Worm (Caenorhabditis elegans) whole organism, L4/young adult: ENCODE data around the gene Y54B9A.1.

Experiments
- W03F9.2 ChIP-seq: fragments of 150-350 bp; optimal IDR thresholded peaks from 2 replicates; lab custom pipeline; 2014; ENCODE audit warnings: missing biosample characterization, missing genetic modification characterization
- dao-5 ChIP-seq: sonication (generic microtip); optimal IDR thresholded peaks from 2 replicates; lab custom pipeline; 2016; ENCODE audit warnings: missing genotype, missing genetic modification characterization, moderate library complexity, missing compliant biosample characterization
- him-1 ChIP-seq: sonication (generic microtip); optimal IDR thresholded peaks from 2 replicates; lab custom pipeline; 2016; ENCODE audit warnings: missing genotype, missing genetic modification reagents, missing genetic modification characterization, missing compliant biosample characterization

- TF ChIP-seq W03F9.2 (tag; lab: Kevin White, UChicago) (no peak), him-1 (tag; lab: Kevin White, UChicago) (no peak), dao-5 (no peak)
These were observed 46.2 kb upstream of the Y54B9A.1 start for ce11 chrV:9485508-9485907.
